Worm (Caenorhabditis elegans): Measurements from ENCODE around the gene fbxa-194.

- TF ChIP-seq lsy-2 (tag; optimal IDR thresholded peaks at IDR 0.05) (no peak), skn-1 (tag; optimal IDR thresholded peaks at IDR 0.05) (no peak), fkh-10 (GFP tag; optimal IDR thresholded peaks at IDR 0.05) (no peak), zag-1 (tag; optimal IDR thresholded peaks at IDR 0.05) (no peak)
These were observed 22.5 kb upstream of the fbxa-194 start, which contains the start of gene Y116F11B.2 for ce11 chrV:19801033-19801432.

All from whole organism, L1 larva.